Fruit fly (Drosophila melanogaster): ENCODE measurements around the gene Hsp26.

The Hsp26 gene

DNA sequence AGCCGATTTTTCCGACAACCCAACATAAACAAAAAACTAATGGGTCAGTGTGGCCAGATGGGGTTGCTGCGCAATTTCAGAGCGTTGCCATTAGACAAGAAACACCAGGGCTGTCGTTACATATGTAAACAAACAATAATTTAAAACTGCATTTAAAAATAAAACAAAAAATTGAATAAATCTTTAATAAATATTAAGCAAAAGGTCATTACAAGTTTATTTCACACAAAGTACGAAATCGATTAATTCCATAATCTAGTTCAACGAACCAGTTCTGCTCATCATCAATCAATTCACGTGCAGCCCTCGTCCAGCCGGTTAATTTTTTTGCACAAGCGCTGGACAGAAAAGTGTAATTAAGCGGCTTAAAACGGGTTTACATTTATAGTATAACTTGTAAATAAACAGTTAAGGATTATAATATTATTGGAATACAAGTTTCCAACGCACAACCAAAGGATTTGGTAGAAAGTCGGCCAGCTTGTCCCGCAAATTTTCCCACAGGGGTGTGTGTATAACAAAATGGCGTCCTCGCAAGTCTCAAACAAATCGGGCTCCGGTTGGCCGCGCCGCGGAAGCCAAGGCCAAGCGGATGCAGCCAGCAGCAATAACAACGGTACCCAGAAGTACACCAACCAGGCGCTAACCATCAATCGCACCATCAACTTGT, 33.7 kb upstream of the Hsp26 start, which contains the start of the genes CG4022 and Cpsf5 (continued):
- TF ChIP-seq Sry-δ (GFP tag; optimal IDR thresholded peaks at IDR 0.05): peak; percentile 42
- TF ChIP-seq ara (GFP tag; IDR thresholded peaks at IDR 0.05): peak; percentile 87
- TF ChIP-seq Nf-YA (GFP tag; IDR thresholded peaks at IDR 0.05): peak; percentile 71
- peak; percentile 57 for TF ChIP-seq odd (GFP tag; optimal IDR thresholded peaks at IDR 0.05)
- peak; percentile 80 for TF ChIP-seq CG34422 (GFP tag; IDR thresholded peaks at IDR 0.05)
- TF ChIP-seq mirr (GFP tag; optimal IDR thresholded peaks at IDR 0.05): peak; percentile 48
- peak; percentile 65 for TF ChIP-seq wor (GFP tag; IDR thresholded peaks at IDR 0.05)
- TF ChIP-seq CG13123 (GFP tag; optimal IDR thresholded peaks at IDR 0.05): peak; percentile 74
- TF ChIP-seq wdn (GFP tag; IDR thresholded peaks at IDR 0.05): peak; percentile 55; the same call in 1 of the 2 replicates
- peak; percentile 30 for TF ChIP-seq dm (GFP tag; optimal IDR thresholded peaks at IDR 0.05)
- no peak for TF ChIP-seq CG7963 (GFP tag; IDR thresholded peaks at IDR 0.05; ENCODE audit: partially characterized antibody)
- no peak for TF ChIP-seq CG7987 (GFP tag; optimal IDR thresholded peaks at IDR 0.05)
- TF ChIP-seq HHEX (GFP tag; optimal IDR thresholded peaks at IDR 0.05): peak; percentile 69
- TF ChIP-seq HLHmδ (GFP tag; optimal IDR thresholded peaks at IDR 0.05): no peak
- peak; percentile 70 for TF ChIP-seq CG11247 (GFP tag; IDR thresholded peaks at IDR 0.05)
- peak; percentile 86 for TF ChIP-seq tgo (GFP tag; IDR thresholded peaks at IDR 0.05)
- no peak for TF ChIP-seq Hey (tag; optimal IDR thresholded peaks at IDR 0.05)
- TF ChIP-seq CG34376 (GFP tag; optimal IDR thresholded peaks at IDR 0.05): peak; percentile 23
- TF ChIP-seq sd (tag; optimal IDR thresholded peaks at IDR 0.05): peak; percentile 47
- peak; percentile 84 for TF ChIP-seq gsb-n (tag; optimal IDR thresholded peaks at IDR 0.05)
- no peak for TF ChIP-seq Jarid2 (GFP tag; optimal IDR thresholded peaks at IDR 0.05)
- TF ChIP-seq Pdp1 (GFP tag; optimal IDR thresholded peaks at IDR 0.05): peak; percentile 70 to 79
- TF ChIP-seq Stat92E (GFP tag; optimal IDR thresholded peaks at IDR 0.05): peak in 1 of 3 experiments; percentile 73
- peak; percentile 84 for TF ChIP-seq CG12299 (tag; optimal IDR thresholded peaks at IDR 0.05)
- TF ChIP-seq Atf3 (GFP tag; optimal IDR thresholded peaks at IDR 0.05): peak; percentile 36
- peak; percentile 89 for TF ChIP-seq sug (tag; optimal IDR thresholded peaks at IDR 0.05)
- TF ChIP-seq Ptx1 (GFP tag; IDR thresholded peaks at IDR 0.05): peak; percentile 84
- peak; percentile 74; the same call in 1 of the 3 replicates for TF ChIP-seq otp (GFP tag; IDR thresholded peaks at IDR 0.05)
- peak; percentile 89; the same call in 1 of the 2 replicates for TF ChIP-seq rib (GFP tag; IDR thresholded peaks at IDR 0.05)
- TF ChIP-seq gce (GFP tag; IDR thresholded peaks at IDR 0.05): peak; percentile 80; the same call in 1 of the 3 replicates
- TF ChIP-seq CG2889 (GFP tag; IDR thresholded peaks at IDR 0.05): peak; percentile 77
- TF ChIP-seq CG15514 (GFP tag; optimal IDR thresholded peaks at IDR 0.05): peak; percentile 100
- no peak for TF ChIP-seq HmgD (GFP tag; optimal IDR thresholded peaks at IDR 0.05)
- peak; percentile 99 for TF ChIP-seq CG7745 (tag; optimal IDR thresholded peaks at IDR 0.05)
- TF ChIP-seq Side (GFP tag; optimal IDR thresholded peaks at IDR 0.05): peak; percentile 34
- TF ChIP-seq CG32532 (GFP tag; IDR thresholded peaks at IDR 0.05): peak; percentile 91
- TF ChIP-seq zfh1 (GFP tag; IDR thresholded peaks at IDR 0.05): peak; percentile 83
- peak; percentile 84 for TF ChIP-seq HLH3B (GFP tag; IDR thresholded peaks at IDR 0.05)
- TF ChIP-seq MTF-1 (GFP tag; optimal IDR thresholded peaks at IDR 0.05; ENCODE audit: borderline replicate concordance): no peak
- TF ChIP-seq so (GFP tag; IDR thresholded peaks at IDR 0.05): peak; percentile 85; the same call in 2 of the 3 replicates
- peak; percentile 89 for TF ChIP-seq CG9797 (GFP tag; optimal IDR thresholded peaks at IDR 0.05)
- TF ChIP-seq CG8281 (tag; optimal IDR thresholded peaks at IDR 0.05): peak; percentile 36
- TF ChIP-seq Nf-YC (tag; optimal IDR thresholded peaks at IDR 0.05): peak; percentile 79
- TF ChIP-seq CG11398 (GFP tag; optimal IDR thresholded peaks at IDR 0.05): no peak
- TF ChIP-seq D (optimal IDR thresholded peaks at IDR 0.05): no peak
- TF ChIP-seq D (GFP tag; optimal IDR thresholded peaks at IDR 0.05): peak; percentile 75
- TF ChIP-seq twi (tag; optimal IDR thresholded peaks at IDR 0.05): peak; percentile 83
- TF ChIP-seq tna (GFP tag; IDR thresholded peaks at IDR 0.05; ENCODE audit: partially characterized antibody): no peak
- peak; percentile 87 for TF ChIP-seq fd3F (GFP tag; optimal IDR thresholded peaks at IDR 0.05)
